Worm (Caenorhabditis elegans): ENCODE measurements around the gene C16C8.12.
"Not testable (repeated sequence)": the region's sequence is repeated elsewhere in the genome, so short reads cannot be mapped to it uniquely, and the experiment has no call there.

C16C8.12 gene

DNA sequence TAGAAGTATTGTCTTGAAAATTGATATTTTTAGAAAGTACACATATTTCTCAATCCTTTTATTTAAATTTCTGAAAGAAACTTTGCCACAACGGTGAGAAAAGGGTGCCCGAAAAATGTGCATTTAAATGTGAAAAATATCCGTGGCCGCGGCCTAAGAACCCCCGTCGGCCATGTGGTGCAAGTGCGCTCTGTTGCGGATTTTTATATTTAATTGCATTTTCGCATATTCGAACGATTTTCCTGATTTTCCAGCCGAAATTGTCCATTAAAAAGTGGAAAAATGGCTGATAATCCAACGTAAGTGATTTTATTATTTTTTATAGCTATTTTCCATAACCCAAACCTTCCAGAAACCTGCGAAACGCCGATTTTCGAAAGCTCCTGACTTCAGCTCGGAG lies 29.7 kb downstream of the C16C8.12 start, which contains the start of gene smu-2 (continued):
- TF ChIP-seq ama-1 (optimal IDR thresholded peaks at IDR 0.05) = no peak
- TF ChIP-seq ama-1 (GFP tag; optimal IDR thresholded peaks at IDR 0.05) = no peak
- TF ChIP-seq F37B4.10 (GFP tag; IDR thresholded peaks at IDR 0.05) = no peak
- TF ChIP-seq Y67H2A.10 (GFP tag; conservative IDR thresholded peaks at IDR 0.05) = no peak
- TF ChIP-seq ztf-3 (GFP tag; optimal IDR thresholded peaks at IDR 0.05) = no peak
- peak; percentile 66; the same call in 1 of the 2 replicates for TF ChIP-seq aptf-2 (GFP tag; conservative IDR thresholded peaks at IDR 0.05)
- no peak for TF ChIP-seq sea-2 (GFP tag; IDR thresholded peaks at IDR 0.05)
- peak in 1 of 2 experiments; percentile 18 for TF ChIP-seq let-607 (tag; optimal IDR thresholded peaks at IDR 0.05)
- no peak for TF ChIP-seq nfyb-1 (GFP tag; IDR thresholded peaks at IDR 0.05)
- TF ChIP-seq F33H1.4 (GFP tag; IDR thresholded peaks at IDR 0.05) = no peak; the same call in none of the 2 replicates
- no peak for TF ChIP-seq ceh-91 (GFP tag; IDR thresholded peaks at IDR 0.05)
- TF ChIP-seq T07F8.4 (tag; optimal IDR thresholded peaks at IDR 0.05) = no peak
- no peak for TF ChIP-seq unc-130 (GFP tag; optimal IDR thresholded peaks at IDR 0.05)
- 0 out of 2 replicates have a peak, but pooled peaks have one; percentile 32 for TF ChIP-seq ztf-25 (GFP tag; IDR thresholded peaks at IDR 0.05)
- TF ChIP-seq atf-7 (tag; optimal IDR thresholded peaks at IDR 0.05) = no peak
- TF ChIP-seq zfh-2 (GFP tag; conservative IDR thresholded peaks at IDR 0.05) = no peak
- no peak for TF ChIP-seq ztf-26 (tag; optimal IDR thresholded peaks at IDR 0.05)
- TF ChIP-seq B0035.1 (tag; optimal IDR thresholded peaks at IDR 0.05) = no peak
- no peak for TF ChIP-seq B0336.3 (GFP tag; IDR thresholded peaks at IDR 0.05)
- no peak for TF ChIP-seq ccch-3 (GFP tag; optimal IDR thresholded peaks at IDR 0.05)
- TF ChIP-seq rpc-1 (optimal IDR thresholded peaks at IDR 0.05) = no peak
- no peak for TF ChIP-seq rpc-1 (tag; optimal IDR thresholded peaks at IDR 0.05)
- TF ChIP-seq zim-3 (tag; optimal IDR thresholded peaks at IDR 0.05) = no peak
- TF ChIP-seq K12H6.12 (tag; optimal IDR thresholded peaks at IDR 0.05) = peak; percentile 35
- no peak for TF ChIP-seq Y79H2A.3 (GFP tag; conservative IDR thresholded peaks at IDR 0.05)
- TF ChIP-seq lsl-1 (GFP tag; optimal IDR thresholded peaks at IDR 0.05) = peak; percentile 50
- no peak for TF ChIP-seq madf-3 (GFP tag; IDR thresholded peaks at IDR 0.05)
- TF ChIP-seq tbx-9 (tag; optimal IDR thresholded peaks at IDR 0.05; ENCODE audit: borderline replicate concordance) = no peak
- TF ChIP-seq C17E4.6 (GFP tag; IDR thresholded peaks at IDR 0.05) = no peak
- no peak for TF ChIP-seq nhr-120 (GFP tag; IDR thresholded peaks at IDR 0.05)
- peak; percentile 11 for TF ChIP-seq efl-1 (GFP tag; optimal IDR thresholded peaks at IDR 0.05)
- TF ChIP-seq madf-10 (tag; optimal IDR thresholded peaks at IDR 0.05) = no peak
- no peak for TF ChIP-seq repo-1 (tag; optimal IDR thresholded peaks at IDR 0.05)
- TF ChIP-seq aptf-3 (GFP tag; IDR thresholded peaks at IDR 0.05) = no peak
- TF ChIP-seq nhr-80 (tag; optimal IDR thresholded peaks at IDR 0.05) = no peak
- TF ChIP-seq Y53G8AR.9 (GFP tag; conservative IDR thresholded peaks at IDR 0.05) = no peak
- TF ChIP-seq B0019.2 (GFP tag; conservative IDR thresholded peaks at IDR 0.05) = no peak
- TF ChIP-seq F55B11.4 (tag; optimal IDR thresholded peaks at IDR 0.05; ENCODE audit: borderline replicate concordance, insufficient read depth) = no peak
- no peak for TF ChIP-seq xnd-1 (tag; optimal IDR thresholded peaks at IDR 0.05)
- no peak for TF ChIP-seq nfya-2 (GFP tag; IDR thresholded peaks at IDR 0.05)
- no peak for TF ChIP-seq dox-1 (GFP tag; IDR thresholded peaks at IDR 0.05)
- no peak for TF ChIP-seq lir-1 (GFP tag; conservative IDR thresholded peaks at IDR 0.05)

DNA sequence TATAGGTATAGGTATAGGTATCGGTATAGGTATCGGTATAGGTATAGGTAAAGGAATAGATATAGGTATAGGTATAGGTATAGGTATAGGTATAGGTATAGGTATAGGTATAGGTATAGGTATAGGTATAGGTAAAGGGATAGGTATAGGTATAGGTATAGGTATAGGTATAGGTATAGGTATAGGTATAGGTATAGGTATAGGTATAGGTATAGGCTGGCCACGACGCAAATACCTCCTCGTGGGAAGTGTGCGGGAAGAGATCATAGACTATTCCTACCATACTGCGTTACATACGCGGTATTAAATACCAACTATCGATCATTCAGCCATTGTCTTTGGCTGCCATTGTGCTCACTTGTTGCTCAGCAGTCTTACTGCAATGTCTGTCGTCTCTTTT lies 38.3 kb downstream of the C16C8.12 start, which contains the start of gene fbxb-112:
Gene fbxb-112 (plus strand): TSS at position 301 of the 400 bp plus-strand sequence.
- not testable (repeated sequence) for TF ChIP-seq pha-4 (tag; optimal IDR thresholded peaks at IDR 0.05); hmg-20 (GFP tag; IDR thresholded peaks at IDR 0.05); F55B11.4 (tag; optimal IDR thresholded peaks at IDR 0.05; ENCODE audit: borderline replicate concordance, insufficient read depth)
